Worm (Caenorhabditis elegans) whole organism, mixed stage, embryonic: ENCODE data around the gene ZK930.6.

Experiments used
- M03D4.4 ChIP-seq: sonication (generic microtip); optimal IDR thresholded peaks from 2 replicates; lab custom pipeline; 2017; ENCODE audit warnings: mild to moderate bottlenecking, missing genetic modification characterization, missing compliant biosample characterization
- blmp-1 ChIP-seq: fragments of 150-350 bp; optimal IDR thresholded peaks from 2 replicates; lab custom pipeline; 2014; ENCODE audit warnings: missing biosample characterization, missing genetic modification characterization
- drap-1 ChIP-seq: fragments of 200-800 bp; sonication (Bioruptor generic); optimal IDR thresholded peaks from 3 replicates; lab custom pipeline; 2018; ENCODE audit warnings: mild to moderate bottlenecking, missing genetic modification characterization, missing compliant biosample characterization
- nhr-28 ChIP-seq: fragments of 150-350 bp; optimal IDR thresholded peaks from 2 replicates; lab custom pipeline; 2014; ENCODE audit warnings: missing biosample characterization, missing genetic modification characterization
- sptf-1 ChIP-seq: sonication (generic microtip); optimal IDR thresholded peaks from 2 replicates; lab custom pipeline; 2017; ENCODE audit warnings: mild to moderate bottlenecking, missing genetic modification characterization, moderate library complexity, missing compliant biosample characterization
- unc-62 ChIP-seq: fragments of 150-350 bp; optimal IDR thresholded peaks from 2 replicates; lab custom pipeline; 2014; ENCODE audit warnings: missing biosample characterization, missing genetic modification reagents, missing genetic modification characterization
- ztf-11 ChIP-seq: fragments of 150-350 bp; optimal IDR thresholded peaks from 2 replicates; lab custom pipeline; 2014; ENCODE audit warnings: missing biosample characterization, missing genetic modification characterization

DNA sequence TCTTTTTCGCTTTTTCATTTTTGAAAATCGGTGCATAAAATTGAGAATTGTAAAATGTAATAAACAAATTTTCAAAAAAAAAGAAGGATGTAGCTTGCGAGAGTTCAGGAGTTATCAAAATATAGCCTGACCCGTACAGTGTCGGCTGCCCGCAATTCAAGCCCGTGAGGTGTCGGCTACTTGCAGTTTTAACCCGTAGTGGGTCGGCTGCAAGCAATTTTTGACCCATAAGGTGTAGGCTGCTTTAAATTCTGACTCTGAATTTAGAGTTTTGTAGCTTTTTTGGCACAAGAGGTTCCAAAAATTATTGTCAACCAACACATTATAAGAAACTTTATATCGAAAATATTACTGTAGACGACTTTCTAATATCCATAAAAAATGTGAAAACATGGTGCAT is 37.8 kb upstream of the ZK930.6 start:
- TF ChIP-seq ztf-11 (tag; lab: Kevin White, UChicago) (no peak), sptf-1 (tag; lab: Kevin White, UChicago) (no peak), blmp-1 (tag; lab: Kevin White, UChicago) (no peak), M03D4.4 (tag; lab: Kevin White, UChicago) (no peak), nhr-28 (tag; lab: Kevin White, UChicago) (no peak), unc-62 (no peak), drap-1 (GFP tag; lab: Kevin White, UChicago) (no peak)
